Worm (Caenorhabditis elegans): Measurements from ENCODE around the gene F49F1.12.

- TF ChIP-seq med-1 (GFP tag; optimal IDR thresholded peaks at IDR 0.05; ENCODE audit: insufficient read depth) (no peak), cog-1 (tag; optimal IDR thresholded peaks at IDR 0.05) (no peak), ref-1 (GFP tag; conservative IDR thresholded peaks at IDR 0.05) (no peak), flt-1 (GFP tag; IDR thresholded peaks at IDR 0.05) (no peak), klf-2 (GFP tag; conservative IDR thresholded peaks at IDR 0.05) (no peak)
These were observed 19.8 kb downstream of the F49F1.12 start, which contains the start of gene mul-1 for ce11 chrIV:4123083-4123482.

Data from whole organism, midembryonic.